Fruit fly (Drosophila melanogaster): ENCODE data around the gene Cdk12.
A peak's percentile ranks its signal among the peaks of the same experiment; 100 is the strongest.

Cdk12 gene

DNA sequence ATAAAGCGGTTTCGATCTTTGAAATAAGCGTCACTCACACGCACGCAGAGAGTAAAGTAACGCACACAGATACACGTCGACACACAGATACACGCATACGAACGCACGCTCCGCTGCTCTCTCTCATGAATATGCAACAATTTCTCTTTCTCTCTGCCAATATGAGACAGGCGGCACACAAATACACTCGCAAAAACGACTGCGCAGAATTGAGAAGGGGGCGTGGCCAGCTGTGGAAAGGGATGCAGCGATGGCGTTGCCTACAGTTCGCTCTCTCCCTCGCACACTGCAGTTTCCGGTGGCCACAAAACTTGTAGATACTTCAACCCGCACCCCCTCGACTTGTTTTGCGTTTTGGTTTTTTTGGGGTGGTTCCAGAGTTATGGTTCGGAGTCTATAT, 36.5 kb upstream of the Cdk12 start (continued):
- peak; percentile 13 for TF ChIP-seq grn (GFP tag; optimal IDR thresholded peaks at IDR 0.05)
- TF ChIP-seq cg (GFP tag; optimal IDR thresholded peaks at IDR 0.05) = peak; percentile 99
- TF ChIP-seq CG4707 (GFP tag; optimal IDR thresholded peaks at IDR 0.05) = peak; percentile 68
- TF ChIP-seq Deaf1 (tag; optimal IDR thresholded peaks at IDR 0.05) = peak; percentile 49
- 0 out of 2 replicates have a peak, but pooled peaks have one; percentile 6 for TF ChIP-seq CG42726 (GFP tag; IDR thresholded peaks at IDR 0.05; ENCODE audit: partially characterized antibody)
- TF ChIP-seq scrt (GFP tag; optimal IDR thresholded peaks at IDR 0.05) = peak; percentile 60
- peak; percentile 72 for TF ChIP-seq crol (GFP tag; IDR thresholded peaks at IDR 0.05)
- peak; percentile 50 for TF ChIP-seq CG1529 (GFP tag; optimal IDR thresholded peaks at IDR 0.05)
- TF ChIP-seq zfh1 (GFP tag; IDR thresholded peaks at IDR 0.05) = peak; percentile 62; the same call in 1 of the 3 replicates
- peak; percentile 58 for TF ChIP-seq CoRest (tag; optimal IDR thresholded peaks at IDR 0.05)
- TF ChIP-seq CG33557 (GFP tag; optimal IDR thresholded peaks at IDR 0.05) = peak; percentile 9
- TF ChIP-seq Sin3A (optimal IDR thresholded peaks at IDR 0.05) = no peak
- peak; percentile 71 for TF ChIP-seq sr (GFP tag; IDR thresholded peaks at IDR 0.05)
- no peak for TF ChIP-seq BEAF-32 (GFP tag; optimal IDR thresholded peaks at IDR 0.05)
- peak; percentile 48 for TF ChIP-seq CG11723 (GFP tag; optimal IDR thresholded peaks at IDR 0.05)
- no peak for TF ChIP-seq CG18619 (GFP tag; optimal IDR thresholded peaks at IDR 0.05)
- 0 out of 2 replicates have a peak, but pooled peaks have one; percentile 14 for TF ChIP-seq sim (GFP tag; IDR thresholded peaks at IDR 0.05)
- TF ChIP-seq CG2889 (GFP tag; IDR thresholded peaks at IDR 0.05) = no peak
- peak; percentile 57; the same call in 2 of the 3 replicates for TF ChIP-seq CG6175 (GFP tag; IDR thresholded peaks at IDR 0.05)
- TF ChIP-seq insv (GFP tag; optimal IDR thresholded peaks at IDR 0.05) = no peak
- TF ChIP-seq crp (GFP tag; optimal IDR thresholded peaks at IDR 0.05) = no peak
- TF ChIP-seq Antp (GFP tag; optimal IDR thresholded peaks at IDR 0.05) = no peak
- no peak for TF ChIP-seq HmgD (GFP tag; optimal IDR thresholded peaks at IDR 0.05)
- no peak for TF ChIP-seq gt (GFP tag; IDR thresholded peaks at IDR 0.05)
- peak; percentile 13 for TF ChIP-seq CG13775 (GFP tag; optimal IDR thresholded peaks at IDR 0.05)
- peak; percentile 12 for TF ChIP-seq CG16863 (GFP tag; optimal IDR thresholded peaks at IDR 0.05)
- TF ChIP-seq CG30403 (GFP tag; optimal IDR thresholded peaks at IDR 0.05) = no peak
- peak; percentile 35 for TF ChIP-seq Meics (GFP tag; optimal IDR thresholded peaks at IDR 0.05)
- TF ChIP-seq Ssrp (tag; optimal IDR thresholded peaks at IDR 0.05) = no peak
- TF ChIP-seq hkb (optimal IDR thresholded peaks at IDR 0.05) = no peak
- peak; percentile 75 for TF ChIP-seq hkb (GFP tag; IDR thresholded peaks at IDR 0.05)
- TF ChIP-seq NfI (GFP tag; optimal IDR thresholded peaks at IDR 0.05) = peak; percentile 64
- peak; percentile 31 for TF ChIP-seq unpg (GFP tag; optimal IDR thresholded peaks at IDR 0.05)
- no peak for TF ChIP-seq D19A (tag; optimal IDR thresholded peaks at IDR 0.05)
- TF ChIP-seq CG12391 (tag; optimal IDR thresholded peaks at IDR 0.05) = peak; percentile 27
- no peak for TF ChIP-seq so (GFP tag; IDR thresholded peaks at IDR 0.05)
- peak; percentile 30 for TF ChIP-seq Sox100B (GFP tag; optimal IDR thresholded peaks at IDR 0.05)
- no peak for TF ChIP-seq nerfin-2 (GFP tag; IDR thresholded peaks at IDR 0.05; ENCODE audit: partially characterized antibody)
- TF ChIP-seq Spps (tag; optimal IDR thresholded peaks at IDR 0.05) = no peak
- TF ChIP-seq ranshi (GFP tag; IDR thresholded peaks at IDR 0.05) = no peak
- TF ChIP-seq Xrp1 (GFP tag; IDR thresholded peaks at IDR 0.05) = 0 out of 2 replicates have a peak, but pooled peaks have one; percentile 36
- TF ChIP-seq odd (GFP tag; optimal IDR thresholded peaks at IDR 0.05) = peak; percentile 55
- peak; percentile 53 for TF ChIP-seq CG17385 (GFP tag; optimal IDR thresholded peaks at IDR 0.05)
- TF ChIP-seq CG9797 (GFP tag; optimal IDR thresholded peaks at IDR 0.05) = no peak
- no peak for TF ChIP-seq sc (optimal IDR thresholded peaks at IDR 0.05)
- peak; percentile 30 for TF ChIP-seq sc (GFP tag; optimal IDR thresholded peaks at IDR 0.05)
- TF ChIP-seq CG11456 (GFP tag; IDR thresholded peaks at IDR 0.05) = 0 out of 3 replicates have a peak, but pooled peaks have one; percentile 42
- no peak for TF ChIP-seq bigmax (GFP tag; optimal IDR thresholded peaks at IDR 0.05)
- TF ChIP-seq YL-1 (GFP tag; optimal IDR thresholded peaks at IDR 0.05) = peak; percentile 5
- TF ChIP-seq salm (tag; optimal IDR thresholded peaks at IDR 0.05) = peak; percentile 11
- peak; percentile 33 for TF ChIP-seq CG9727 (GFP tag; optimal IDR thresholded peaks at IDR 0.05)

All from whole organism, embryonic.